Fruit fly (Drosophila melanogaster) whole organism: Measurements from ENCODE around the gene Stat92E.

Experiments used
- CG8478 ChIP-seq: fragments of >200 bp; optimal IDR thresholded peaks from 2 replicates; lab custom pipeline; 2018; ENCODE audit warnings: inconsistent platforms
- EcR ChIP-seq, 2 experiments: fragments of >200 bp; optimal IDR thresholded peaks; 2 replicates each; lab custom pipeline; 2017; ENCODE audit warnings: missing biosample characterization in 2 of 2, missing genetic modification characterization in 2 of 2, missing genetic modification reagents in 2 of 2
- pan ChIP-seq: fragments of >200 bp; optimal IDR thresholded peaks from 2 replicates; lab custom pipeline; 2017
- psq ChIP-seq: fragments of >200 bp; optimal IDR thresholded peaks from 2 replicates; lab custom pipeline; 2017
- usp ChIP-seq: fragments of >200 bp; optimal IDR thresholded peaks from 2 replicates; lab custom pipeline; 2017; ENCODE audit warnings: missing biosample characterization, missing genetic modification characterization, mixed read lengths

- TF ChIP-seq CG8478 (no peak), psq (no peak), usp (GFP tag; lab: Kevin White, UChicago) (no peak), pan (lab: Kevin White, UChicago) (no peak), EcR (GFP tag; optimal IDR thresholded peaks at IDR 0.05; lab: Kevin White, UChicago) (no peak)
Observed at dm6 chr3R:20594194-20595144, 42.4 kb upstream of the Stat92E start.
